Worm (Caenorhabditis elegans) whole organism, L2 larva: ENCODE results near the gene gei-1.

Experiments used
- C34F6.9 ChIP-seq: fragments of 150-350 bp; optimal IDR thresholded peaks from 2 replicates; lab custom pipeline; 2014; ENCODE audit warnings: missing biosample characterization, missing genetic modification characterization
- R02D3.7 ChIP-seq: fragments of 150-350 bp; optimal IDR thresholded peaks from 2 replicates; lab custom pipeline; 2014; ENCODE audit warnings: missing biosample characterization, missing genetic modification characterization
- alr-1 ChIP-seq: fragments of 150-350 bp; optimal IDR thresholded peaks from 2 replicates; lab custom pipeline; 2014; ENCODE audit warnings: missing biosample characterization, missing genetic modification characterization
- aly-2 ChIP-seq: fragments of 150-350 bp; optimal IDR thresholded peaks from 2 replicates; lab custom pipeline; 2014; ENCODE audit warnings: missing biosample characterization, missing genetic modification characterization
- ama-1 ChIP-seq: fragments of 150-350 bp; optimal IDR thresholded peaks from 2 replicates; lab custom pipeline; 2018; ENCODE audit warnings: inconsistent platforms
- blmp-1 ChIP-seq: sonication (generic microtip); optimal IDR thresholded peaks from 2 replicates; lab custom pipeline; 2017; ENCODE audit warnings: missing genetic modification characterization, mild to moderate bottlenecking, missing compliant biosample characterization, antibody characterized with exemption, moderate library complexity; ENCODE audit not compliant: insufficient read depth
- ceh-16 ChIP-seq: fragments of 150-350 bp; optimal IDR thresholded peaks from 2 replicates; lab custom pipeline; 2014; ENCODE audit warnings: missing biosample characterization, missing genetic modification characterization
- ceh-82 ChIP-seq: fragments of 150-350 bp; optimal IDR thresholded peaks from 2 replicates; lab custom pipeline; 2014; ENCODE audit warnings: missing biosample characterization, missing genetic modification characterization
- crh-2 ChIP-seq: sonication (generic microtip); optimal IDR thresholded peaks from 2 replicates; lab custom pipeline; 2017; ENCODE audit warnings: missing biosample characterization, missing genetic modification characterization
- dmd-4 ChIP-seq: sonication (generic microtip); optimal IDR thresholded peaks from 2 replicates; lab custom pipeline; 2017; ENCODE audit warnings: missing biosample characterization, missing genetic modification characterization
- elt-1 ChIP-seq: fragments of 150-350 bp; optimal IDR thresholded peaks from 2 replicates; lab custom pipeline; 2014; ENCODE audit warnings: missing biosample characterization, missing genetic modification characterization
- fos-1 ChIP-seq: fragments of 150-350 bp; optimal IDR thresholded peaks from 2 replicates; lab custom pipeline; 2014; ENCODE audit warnings: missing biosample characterization, missing genetic modification characterization
- gmeb-1 ChIP-seq: fragments of 150-350 bp; optimal IDR thresholded peaks from 2 replicates; lab custom pipeline; 2014; ENCODE audit warnings: missing biosample characterization, missing genetic modification characterization
- lin-11 ChIP-seq: fragments of 150-350 bp; sonication (generic microtip); optimal IDR thresholded peaks from 2 replicates; lab custom pipeline; 2014; ENCODE audit warnings: missing biosample characterization, missing genetic modification characterization, inconsistent platforms, mixed read lengths
- lin-13 ChIP-seq: fragments of 150-350 bp; optimal IDR thresholded peaks from 2 replicates; lab custom pipeline; 2014; ENCODE audit warnings: missing biosample characterization, missing genetic modification reagents, missing genetic modification characterization
- lin-39 ChIP-seq: fragments of 150-350 bp; optimal IDR thresholded peaks from 2 replicates; lab custom pipeline; 2014; ENCODE audit warnings: missing biosample characterization, missing genetic modification reagents, missing genetic modification characterization
- lsy-2 ChIP-seq, 2 experiments: fragments of 150-350 bp in 1 of 2; sonication (generic microtip) in 1 of 2; optimal IDR thresholded peaks; 2 replicates each; lab custom pipeline; 2014 to 2017; ENCODE audit warnings: missing biosample characterization in 2 of 2, missing genetic modification characterization in 2 of 2
- mab-5 ChIP-seq: fragments of 150-350 bp; optimal IDR thresholded peaks from 2 replicates; lab custom pipeline; 2014; ENCODE audit warnings: missing biosample characterization, missing genetic modification characterization
- mbf-1 ChIP-seq: sonication (generic microtip); optimal IDR thresholded peaks from 2 replicates; lab custom pipeline; 2017; ENCODE audit warnings: missing biosample characterization, missing genetic modification characterization
- mdl-1 ChIP-seq, 2 experiments: fragments of 150-350 bp in 1 of 2; sonication (generic microtip) in 1 of 2; optimal IDR thresholded peaks; 2 replicates each; lab custom pipeline; 2017; ENCODE audit warnings: missing biosample characterization in 2 of 2, missing genetic modification characterization in 2 of 2
- nhr-10 ChIP-seq: sonication (generic microtip); optimal IDR thresholded peaks from 2 replicates; lab custom pipeline; 2017; ENCODE audit warnings: missing biosample characterization, missing genetic modification characterization
- nhr-11 ChIP-seq: fragments of 150-350 bp; optimal IDR thresholded peaks from 2 replicates; lab custom pipeline; 2014; ENCODE audit warnings: missing biosample characterization, missing genetic modification characterization
- nhr-12 ChIP-seq: fragments of 150-350 bp; optimal IDR thresholded peaks from 2 replicates; lab custom pipeline; 2014; ENCODE audit warnings: missing biosample characterization, missing genetic modification characterization
- nhr-129 ChIP-seq: fragments of 150-350 bp; optimal IDR thresholded peaks from 2 replicates; lab custom pipeline; 2014; ENCODE audit warnings: missing biosample characterization, missing genetic modification characterization
- nhr-21 ChIP-seq: fragments of 150-350 bp; optimal IDR thresholded peaks from 2 replicates; lab custom pipeline; 2014; ENCODE audit warnings: missing biosample characterization, missing genetic modification characterization
- nhr-25 ChIP-seq: fragments of 150-350 bp; sonication (generic microtip); optimal IDR thresholded peaks from 3 replicates; lab custom pipeline; 2014; ENCODE audit warnings: missing biosample characterization, missing genetic modification characterization
- nhr-6 ChIP-seq: fragments of 150-350 bp; optimal IDR thresholded peaks from 2 replicates; lab custom pipeline; 2014; ENCODE audit warnings: missing biosample characterization, missing genetic modification characterization
- nhr-77 ChIP-seq: fragments of 150-350 bp; optimal IDR thresholded peaks from 2 replicates; lab custom pipeline; 2014; ENCODE audit warnings: missing biosample characterization, missing genetic modification characterization
- peb-1 ChIP-seq: fragments of 150-350 bp; optimal IDR thresholded peaks from 2 replicates; lab custom pipeline; 2014; ENCODE audit warnings: missing biosample characterization, missing genetic modification characterization
- sem-4 ChIP-seq: fragments of 150-350 bp; optimal IDR thresholded peaks from 2 replicates; lab custom pipeline; 2014; ENCODE audit warnings: missing biosample characterization, missing genetic modification reagents, missing genetic modification characterization
- skn-1 ChIP-seq: sonication (generic microtip); optimal IDR thresholded peaks from 2 replicates; lab custom pipeline; 2017; ENCODE audit warnings: missing biosample characterization, missing genetic modification characterization
- sma-3 ChIP-seq: sonication (generic microtip); optimal IDR thresholded peaks from 2 replicates; lab custom pipeline; 2016; ENCODE audit warnings: missing genetic modification reagents, missing genetic modification characterization, missing compliant biosample characterization
- sma-9 ChIP-seq, 2 experiments: fragments of 150-350 bp in 1 of 2; sonication (generic microtip) in 1 of 2; optimal IDR thresholded peaks; 2 replicates each; lab custom pipeline; 2014 to 2016; ENCODE audit warnings: missing genetic modification characterization in 2 of 2, mild to moderate bottlenecking in 1 of 2, missing biosample characterization in 1 of 2, missing compliant biosample characterization in 1 of 2, missing genetic modification reagents in 1 of 2, moderate library complexity in 1 of 2
- snpc-4 ChIP-seq: fragments of 150-350 bp; optimal IDR thresholded peaks from 2 replicates; lab custom pipeline; 2014; ENCODE audit warnings: missing biosample characterization, missing genetic modification characterization
- unc-39 ChIP-seq: fragments of 150-350 bp; optimal IDR thresholded peaks from 2 replicates; lab custom pipeline; 2014; ENCODE audit warnings: missing biosample characterization, missing genetic modification characterization
- unc-62 ChIP-seq: fragments of 150-350 bp; optimal IDR thresholded peaks from 2 replicates; lab custom pipeline; 2014; ENCODE audit warnings: missing biosample characterization, missing genetic modification reagents, missing genetic modification characterization
- zag-1 ChIP-seq: fragments of 150-350 bp; optimal IDR thresholded peaks from 2 replicates; lab custom pipeline; 2014; ENCODE audit warnings: missing biosample characterization, missing genetic modification characterization
- ztf-1 ChIP-seq: fragments of 200-800 bp; sonication (Bioruptor generic); conservative IDR thresholded peaks from 2 replicates; pipeline ENCODE4 v1.3.6; 2022; ENCODE audit warnings: missing genetic modification characterization, missing compliant biosample characterization
- ztf-11 ChIP-seq: sonication (generic microtip); optimal IDR thresholded peaks from 2 replicates; lab custom pipeline; 2017; ENCODE audit warnings: missing biosample characterization, missing genetic modification characterization
- ztf-4 ChIP-seq: fragments of 150-350 bp; optimal IDR thresholded peaks from 2 replicates; lab custom pipeline; 2014; ENCODE audit warnings: missing biosample characterization, missing genetic modification characterization

The gei-1 gene

DNA sequence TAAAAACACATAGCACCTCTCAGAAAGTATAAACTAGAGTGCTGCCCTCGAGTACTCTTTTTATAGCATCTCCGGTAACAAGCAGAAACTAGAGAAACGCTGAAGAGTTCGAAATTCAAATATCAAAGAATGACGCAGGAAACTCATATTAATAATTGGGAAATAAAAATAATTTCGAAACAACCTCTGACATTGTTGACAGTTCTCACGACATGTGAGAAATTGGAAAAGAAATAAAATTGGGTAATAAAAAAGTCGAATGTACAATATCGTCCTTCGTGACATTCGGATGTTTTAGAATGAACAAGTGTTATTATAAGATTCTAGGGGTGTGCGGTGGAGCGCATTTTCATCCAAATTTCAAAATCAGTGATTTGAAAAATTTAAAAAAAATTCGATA, 27.6 kb downstream of the gei-1 start:
- no peak for TF ChIP-seq lin-39 (tag; lab: Kevin White, UChicago)
- TF ChIP-seq sem-4 (tag; lab: Kevin White, UChicago): no peak
- no peak for TF ChIP-seq skn-1 (tag; lab: Kevin White, UChicago)
- no peak for TF ChIP-seq fos-1 (tag; lab: Kevin White, UChicago)
- TF ChIP-seq nhr-21: no peak
- TF ChIP-seq ceh-16 (tag; lab: Kevin White, UChicago): no peak
- no peak for TF ChIP-seq nhr-11 (tag; lab: Kevin White, UChicago)

DNA sequence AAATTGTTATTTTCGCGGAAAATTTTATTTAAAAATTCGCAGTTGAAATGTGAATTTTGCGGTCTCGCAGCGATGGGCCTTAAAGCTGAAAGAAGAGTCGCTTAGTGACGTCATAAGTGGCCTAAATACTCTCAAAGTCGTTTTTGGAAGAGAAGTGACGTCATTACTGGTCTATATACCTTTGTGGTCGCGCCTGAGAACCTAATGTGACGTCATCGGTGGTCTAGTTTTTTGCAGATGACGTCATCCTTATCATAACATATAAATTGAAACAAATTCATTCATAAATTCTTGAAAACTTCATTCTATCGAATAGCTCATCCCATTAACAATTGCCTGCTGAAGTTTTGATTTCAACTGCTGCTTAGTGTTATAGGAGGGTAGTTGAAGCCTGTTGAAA, 32.5 kb downstream of the gei-1 start:
- TF ChIP-seq snpc-4 (tag; lab: Kevin White, UChicago) (no peak), nhr-77 (no peak), mbf-1 (tag; lab: Kevin White, UChicago) (no peak), lin-11 (tag; lab: Kevin White, UChicago) (no peak), gmeb-1 (tag; lab: Kevin White, UChicago) (no peak), lin-39 (tag; lab: Kevin White, UChicago) (no peak), C34F6.9 (tag; lab: Kevin White, UChicago) (no peak), skn-1 (tag; lab: Kevin White, UChicago) (no peak), elt-1 (tag; lab: Kevin White, UChicago) (no peak), mab-5 (tag; lab: Kevin White, UChicago) (no peak), ceh-82 (tag; lab: Kevin White, UChicago) (no peak), mdl-1 (tag; optimal IDR thresholded peaks at IDR 0.05; lab: Kevin White, UChicago) (no peak), ztf-11 (no peak)

DNA sequence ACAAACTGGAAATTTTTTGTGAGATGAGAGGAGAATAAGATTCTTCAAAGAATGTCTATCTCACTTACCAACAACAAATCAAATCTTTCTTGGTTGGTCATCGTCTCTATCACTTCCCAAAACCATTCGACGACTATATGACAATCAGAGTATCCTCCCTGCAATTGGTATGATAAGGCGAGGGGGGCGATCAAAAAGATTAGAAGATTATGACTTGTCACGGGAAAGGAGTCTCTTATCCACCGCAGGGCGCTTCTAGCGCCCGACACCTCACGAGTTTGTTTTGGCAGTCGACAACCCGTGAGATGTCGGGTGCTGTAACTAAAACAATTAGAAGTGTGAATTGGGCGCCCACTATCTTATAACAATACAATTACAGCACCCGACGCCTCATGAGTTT, 33.0 kb downstream of the gei-1 start:
- TF ChIP-seq sma-9 (GFP tag; optimal IDR thresholded peaks at IDR 0.05; lab: Kevin White, UChicago) (peak; percentile 37), sma-9 (tag; optimal IDR thresholded peaks at IDR 0.05; lab: Kevin White, UChicago) (no peak), lin-13 (peak; percentile 48), ceh-16 (tag; lab: Kevin White, UChicago) (no peak), snpc-4 (tag; lab: Kevin White, UChicago) (peak; percentile 91), blmp-1 (tag; lab: Kevin White, UChicago) (peak; percentile 24), nhr-21 (peak; percentile 42), gmeb-1 (tag; lab: Kevin White, UChicago) (peak; percentile 16), sma-3 (peak; percentile 46), alr-1 (tag; lab: Kevin White, UChicago) (no peak), peb-1 (tag; lab: Kevin White, UChicago) (no peak), C34F6.9 (tag; lab: Kevin White, UChicago) (no peak)

DNA sequence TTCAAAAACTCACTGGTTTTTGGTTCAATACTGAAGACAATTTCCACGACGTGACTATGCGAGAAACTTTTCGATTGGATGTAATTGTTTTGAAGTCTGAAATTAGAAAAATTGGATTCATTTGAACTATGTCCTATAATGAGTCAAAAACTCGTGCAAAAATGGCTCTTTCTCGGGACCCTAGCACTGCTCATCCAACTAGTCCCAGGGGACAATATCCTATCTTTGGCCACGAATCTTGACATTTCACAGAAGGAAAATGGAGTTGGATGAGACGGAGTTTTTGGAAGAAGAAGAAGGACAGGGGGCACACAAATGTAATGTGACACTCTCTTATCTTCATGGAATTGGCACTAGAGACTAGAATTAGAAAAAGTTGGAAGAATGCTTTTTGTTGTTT, 37.2 kb downstream of the gei-1 start:
- TF ChIP-seq snpc-4 (tag; lab: Kevin White, UChicago) (peak; percentile 12), unc-39 (tag; lab: Kevin White, UChicago) (no peak), zag-1 (tag; lab: Kevin White, UChicago) (peak; percentile 14)

DNA sequence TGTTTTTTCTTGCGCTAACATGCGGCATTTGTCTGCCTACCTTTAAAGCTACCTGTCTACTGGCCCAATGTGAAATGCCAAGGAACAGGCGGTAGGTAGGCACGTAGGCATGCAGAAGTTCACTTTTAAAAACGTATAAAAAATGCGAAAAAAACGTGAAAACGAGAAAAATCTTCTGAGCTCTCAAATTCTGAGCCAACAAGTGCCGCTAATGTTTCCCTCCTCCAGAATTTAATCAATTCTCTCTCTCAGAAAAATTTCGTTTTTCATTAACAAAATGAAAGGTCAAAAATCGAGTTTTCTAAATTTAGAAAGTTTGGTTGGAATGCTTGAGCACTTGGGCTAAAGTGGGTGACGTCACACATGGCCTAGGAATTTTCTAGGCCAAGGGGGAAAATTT, 37.8 kb downstream of the gei-1 start:
- TF ChIP-seq nhr-12 (tag; lab: Kevin White, UChicago) (no peak), unc-62 (GFP tag; lab: Kevin White, UChicago) (no peak), crh-2 (no peak), nhr-10 (no peak), blmp-1 (tag; lab: Kevin White, UChicago) (no peak), R02D3.7 (tag; lab: Kevin White, UChicago) (no peak), nhr-11 (tag; lab: Kevin White, UChicago) (no peak), ceh-16 (tag; lab: Kevin White, UChicago) (no peak), nhr-129 (no peak), sem-4 (tag; lab: Kevin White, UChicago) (no peak)

DNA sequence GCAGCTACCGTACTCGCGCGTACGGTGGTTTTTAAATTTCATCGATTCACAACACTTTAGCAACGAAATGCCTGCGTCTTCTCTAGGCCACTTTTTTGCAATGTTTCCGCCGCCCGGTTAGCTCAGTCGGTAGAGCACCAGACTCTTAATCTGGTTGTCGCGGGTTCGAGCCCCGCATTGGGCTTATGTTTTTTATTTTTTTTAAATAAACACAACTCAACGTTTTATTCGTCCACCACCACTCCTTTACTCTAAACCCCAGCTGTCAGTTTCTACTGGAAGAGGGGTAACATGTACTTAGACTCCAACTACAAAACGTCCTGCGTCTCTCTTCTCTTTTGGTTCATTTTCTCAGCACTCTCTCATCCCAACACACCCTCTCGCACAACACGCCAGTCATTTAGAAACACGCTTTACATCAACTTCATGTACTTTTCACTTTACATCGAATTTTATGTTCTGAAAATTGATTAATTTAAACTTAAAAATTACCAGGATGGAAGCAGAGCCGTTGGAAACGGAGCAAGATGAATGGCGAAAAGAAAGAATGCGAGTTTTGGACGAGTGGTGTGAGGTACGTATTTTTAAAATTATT, 44.9 kb downstream of the gei-1 start, which contains the start of the genes elmd-1 and hecw-1:
elmd-1 (plus strand) TSS at position 494 of the 595 bp plus-strand sequence.
hecw-1 (minus strand) TSS at position 545 of the 595 bp plus-strand sequence.
- TF ChIP-seq peb-1 (tag; lab: Kevin White, UChicago): no peak
- no peak for TF ChIP-seq R02D3.7 (tag; lab: Kevin White, UChicago)
- peak; percentile 3 for TF ChIP-seq sma-9 (GFP tag; optimal IDR thresholded peaks at IDR 0.05; lab: Kevin White, UChicago)
- no peak for TF ChIP-seq sma-9 (tag; optimal IDR thresholded peaks at IDR 0.05; lab: Kevin White, UChicago)
- no peak for TF ChIP-seq elt-1 (tag; lab: Kevin White, UChicago)
- TF ChIP-seq ztf-4: peak; percentile 28
- no peak for TF ChIP-seq ceh-82 (tag; lab: Kevin White, UChicago)
- no peak for TF ChIP-seq lin-39 (tag; lab: Kevin White, UChicago)
- no peak for TF ChIP-seq aly-2 (tag; lab: Kevin White, UChicago)
- peak; percentile 51 for TF ChIP-seq sma-3
- TF ChIP-seq ama-1 (lab: Kevin White, UChicago): no peak
- peak; percentile 22 to 56 for TF ChIP-seq lsy-2 (tag; optimal IDR thresholded peaks at IDR 0.05; lab: Kevin White, UChicago)
- TF ChIP-seq dmd-4: no peak
- TF ChIP-seq crh-2: peak; percentile 71
- TF ChIP-seq unc-62 (GFP tag; lab: Kevin White, UChicago): no peak
- no peak for TF ChIP-seq nhr-21
- no peak for TF ChIP-seq nhr-25
- no peak for TF ChIP-seq mdl-1 (tag; optimal IDR thresholded peaks at IDR 0.05; lab: Kevin White, UChicago)
- no peak for TF ChIP-seq skn-1 (tag; lab: Kevin White, UChicago)
- TF ChIP-seq ztf-1 (GFP tag; lab: Robert Waterston, UW): no peak
- TF ChIP-seq nhr-6 (tag; lab: Kevin White, UChicago): no peak
- no peak for TF ChIP-seq blmp-1 (tag; lab: Kevin White, UChicago)
- no peak for TF ChIP-seq snpc-4 (tag; lab: Kevin White, UChicago)
- no peak for TF ChIP-seq lin-11 (tag; lab: Kevin White, UChicago)
